Fruit fly (Drosophila melanogaster) whole organism, adult: ENCODE measurements around the gene CG13081.

ENCODE experiments used
- CG5204 ChIP-seq: fragments of 200-800 bp; sonication (Bioruptor generic); optimal IDR thresholded peaks from 2 replicates; lab custom pipeline; 2016; ENCODE audit warnings: missing biosample characterization, missing genetic modification characterization
- Hr96 ChIP-seq: fragments of 200-800 bp; sonication (Bioruptor generic); optimal IDR thresholded peaks from 2 replicates; lab custom pipeline; 2016; ENCODE audit warnings: missing biosample characterization, missing genetic modification characterization
- Mnt ChIP-seq: fragments of 200-800 bp; sonication (Bioruptor generic); optimal IDR thresholded peaks from 2 replicates; lab custom pipeline; 2016; ENCODE audit warnings: missing biosample characterization, mild to moderate bottlenecking, missing genetic modification characterization
- cic ChIP-seq: fragments of 200-800 bp; sonication (Bioruptor generic); optimal IDR thresholded peaks from 2 replicates; lab custom pipeline; 2017; ENCODE audit warnings: missing biosample characterization, mild to moderate bottlenecking, missing genetic modification characterization, moderate library complexity
- cnc ChIP-seq, 2 experiments: fragments of >200 bp; optimal IDR thresholded peaks; 2 replicates each; lab custom pipeline; 2017
- kay ChIP-seq: fragments of 200-800 bp; sonication (Bioruptor generic); peaks from one replicate; lab custom pipeline; 2016; ENCODE audit warnings: missing biosample characterization, missing genetic modification characterization, borderline replicate concordance
- pad ChIP-seq: fragments of 200-800 bp; sonication (Bioruptor generic); optimal IDR thresholded peaks from 3 replicates; lab custom pipeline; 2017; ENCODE audit warnings: missing biosample characterization, missing genetic modification characterization, mild to moderate bottlenecking, moderate library complexity, missing genetic modification reagents
- tj ChIP-seq: fragments of 200-800 bp; sonication (Bioruptor generic); optimal IDR thresholded peaks from 3 replicates; lab custom pipeline; 2017; ENCODE audit warnings: missing biosample characterization, mild to moderate bottlenecking, missing genetic modification characterization, moderate library complexity

DNA sequence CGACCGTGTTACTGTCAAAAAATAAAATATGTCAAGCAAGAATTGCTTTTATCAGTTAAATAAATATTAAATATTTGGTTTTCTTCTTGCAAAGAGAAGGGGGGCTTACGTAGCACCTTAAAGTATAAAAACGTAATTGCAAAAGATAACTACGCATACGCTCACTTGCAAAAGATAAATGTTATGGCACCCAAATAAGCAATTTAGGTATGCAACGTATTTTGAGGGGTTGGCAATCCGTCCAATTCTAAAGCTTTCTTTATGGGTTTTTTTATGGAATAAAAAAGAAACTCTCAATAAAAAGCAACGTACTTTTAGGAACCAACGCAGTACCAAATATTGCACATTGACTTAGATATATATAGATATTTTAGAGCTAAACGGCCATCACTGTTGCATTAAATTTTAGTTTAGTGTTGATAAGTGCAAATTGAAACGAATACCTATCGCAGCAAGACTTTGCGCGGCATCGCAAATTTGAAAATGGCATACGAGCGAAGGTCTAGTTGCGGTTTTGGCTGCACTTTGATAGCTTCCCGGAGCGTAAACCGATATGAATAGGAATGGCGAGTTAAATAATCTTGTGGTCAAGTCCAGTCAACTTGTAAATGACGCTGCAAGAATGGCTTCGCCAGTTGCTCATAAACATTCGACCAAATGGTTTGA, 25.0 kb downstream of the CG13081 start, which contains the start of gene CG13077:
- TF ChIP-seq pad (GFP tag; lab: Kevin White, UChicago) (no peak), cic (no peak), cnc (optimal IDR thresholded peaks at IDR 0.05; lab: Kevin White, UChicago) (no peak), tj (no peak), Mnt (no peak), kay (GFP tag; lab: Kevin White, UChicago) (no peak), Hr96 (GFP tag; lab: Kevin White, UChicago) (no peak), CG5204 (GFP tag; lab: Kevin White, UChicago) (no peak)
